Worm (Caenorhabditis elegans) whole organism, late embryonic: ENCODE results near the gene hphd-1.

Experiments used
- C08G9.2 ChIP-seq: sonication (generic microtip); optimal IDR thresholded peaks from 2 replicates; lab custom pipeline; 2016; ENCODE audit warnings: mild to moderate bottlenecking, missing genetic modification characterization, moderate library complexity, missing compliant biosample characterization
- K09A11.1 ChIP-seq: sonication (generic microtip); optimal IDR thresholded peaks from 2 replicates; lab custom pipeline; 2017; ENCODE audit warnings: antibody characterized with exemption, mild to moderate bottlenecking, missing genetic modification characterization, missing compliant biosample characterization; ENCODE audit not compliant: insufficient read depth
- ama-1 ChIP-seq: fragments of 150-350 bp; optimal IDR thresholded peaks from 2 replicates; lab custom pipeline; 2014
- ceh-14 ChIP-seq: sonication (generic microtip); optimal IDR thresholded peaks from 2 replicates; lab custom pipeline; 2016; ENCODE audit warnings: missing genotype, missing genetic modification characterization, missing compliant biosample characterization
- ceh-18 ChIP-seq: sonication (generic microtip); optimal IDR thresholded peaks from 2 replicates; lab custom pipeline; 2016; ENCODE audit warnings: missing genetic modification characterization, missing compliant biosample characterization
- ceh-19 ChIP-seq: fragments of 200-800 bp; sonication (Bioruptor generic); optimal IDR thresholded peaks from 2 replicates; lab custom pipeline; 2018; ENCODE audit warnings: mild to moderate bottlenecking, missing genetic modification characterization, missing compliant biosample characterization
- ceh-2 ChIP-seq: sonication (generic microtip); optimal IDR thresholded peaks from 2 replicates; lab custom pipeline; 2016; ENCODE audit warnings: missing genotype, missing genetic modification characterization, missing compliant biosample characterization
- ceh-22 ChIP-seq: sonication (generic microtip); optimal IDR thresholded peaks from 2 replicates; lab custom pipeline; 2017; ENCODE audit warnings: missing biosample characterization, missing genetic modification characterization
- ceh-31 ChIP-seq: sonication (generic microtip); optimal IDR thresholded peaks from 2 replicates; lab custom pipeline; 2016; ENCODE audit warnings: missing genetic modification characterization, missing compliant biosample characterization
- ceh-34 ChIP-seq: sonication (generic microtip); optimal IDR thresholded peaks from 2 replicates; lab custom pipeline; 2016; ENCODE audit warnings: mild to moderate bottlenecking, missing genetic modification characterization, missing compliant biosample characterization
- ceh-6 ChIP-seq: fragments of 200-800 bp; sonication (Bioruptor generic); optimal IDR thresholded peaks from 2 replicates; lab custom pipeline; 2018; ENCODE audit warnings: mild to moderate bottlenecking, missing genetic modification characterization, missing compliant biosample characterization
- che-1 ChIP-seq: sonication (generic microtip); optimal IDR thresholded peaks from 2 replicates; lab custom pipeline; 2016; ENCODE audit warnings: mild to moderate bottlenecking, missing genetic modification characterization, missing compliant biosample characterization
- dmd-4 ChIP-seq: sonication (generic microtip); optimal IDR thresholded peaks from 2 replicates; lab custom pipeline; 2016; ENCODE audit warnings: borderline replicate concordance, missing genetic modification characterization, missing compliant biosample characterization
- dve-1 ChIP-seq: sonication (generic microtip); optimal IDR thresholded peaks from 2 replicates; lab custom pipeline; 2017; ENCODE audit warnings: antibody characterized with exemption, mild to moderate bottlenecking, missing genetic modification characterization, missing compliant biosample characterization
- elt-4 ChIP-seq: sonication (generic microtip); optimal IDR thresholded peaks from 2 replicates; lab custom pipeline; 2016; ENCODE audit warnings: missing genetic modification characterization, missing compliant biosample characterization
- ets-4 ChIP-seq: sonication (generic microtip); optimal IDR thresholded peaks from 2 replicates; lab custom pipeline; 2016; ENCODE audit warnings: missing genetic modification characterization, missing compliant biosample characterization
- eyg-1 ChIP-seq: sonication (generic microtip); optimal IDR thresholded peaks from 2 replicates; lab custom pipeline; 2016; ENCODE audit warnings: missing genotype, missing genetic modification characterization, missing compliant biosample characterization
- fax-1 ChIP-seq: sonication (generic microtip); optimal IDR thresholded peaks from 2 replicates; lab custom pipeline; 2016; ENCODE audit warnings: missing genotype, missing genetic modification characterization, missing compliant biosample characterization
- fkh-10 ChIP-seq: fragments of 150-350 bp; optimal IDR thresholded peaks from 2 replicates; lab custom pipeline; 2014; ENCODE audit warnings: missing biosample characterization, missing genetic modification reagents, missing genetic modification characterization
- gmeb-2 ChIP-seq: sonication (generic microtip); optimal IDR thresholded peaks from 2 replicates; lab custom pipeline; 2016; ENCODE audit warnings: missing genetic modification characterization, inconsistent platforms, missing compliant biosample characterization
- hlh-13 ChIP-seq: fragments of 200-800 bp; sonication (Bioruptor generic); optimal IDR thresholded peaks from 2 replicates; lab custom pipeline; 2018; ENCODE audit warnings: mild to moderate bottlenecking, missing genetic modification characterization, missing compliant biosample characterization
- hlh-15 ChIP-seq: sonication (generic microtip); optimal IDR thresholded peaks from 2 replicates; lab custom pipeline; 2016; ENCODE audit warnings: missing genetic modification characterization, missing compliant biosample characterization
- hlh-6 ChIP-seq: sonication (generic microtip); optimal IDR thresholded peaks from 2 replicates; lab custom pipeline; 2016; ENCODE audit warnings: missing genotype, missing genetic modification characterization, missing compliant biosample characterization
- madf-2 ChIP-seq: sonication (generic microtip); optimal IDR thresholded peaks from 2 replicates; lab custom pipeline; 2017; ENCODE audit warnings: missing genetic modification characterization, missing compliant biosample characterization
- mec-3 ChIP-seq: sonication (generic microtip); optimal IDR thresholded peaks from 2 replicates; lab custom pipeline; 2016; ENCODE audit warnings: borderline replicate concordance, missing genetic modification characterization, missing compliant biosample characterization
- nfya-1 ChIP-seq: sonication (generic microtip); optimal IDR thresholded peaks from 2 replicates; lab custom pipeline; 2017; ENCODE audit warnings: missing genetic modification characterization, mild to moderate bottlenecking, missing compliant biosample characterization, antibody characterized with exemption, moderate library complexity
- odd-2 ChIP-seq: sonication (generic microtip); optimal IDR thresholded peaks from 2 replicates; lab custom pipeline; 2017; ENCODE audit warnings: antibody characterized with exemption, mild to moderate bottlenecking, missing genetic modification characterization, missing compliant biosample characterization
- pag-3 ChIP-seq: sonication (generic microtip); optimal IDR thresholded peaks from 2 replicates; lab custom pipeline; 2016; ENCODE audit warnings: missing compliant biosample characterization, missing genetic modification characterization, borderline replicate concordance
- pax-1 ChIP-seq: fragments of 150-350 bp; optimal IDR thresholded peaks from 2 replicates; lab custom pipeline; 2014; ENCODE audit warnings: missing biosample characterization, missing genetic modification characterization
- pros-1 ChIP-seq: fragments of 150-350 bp; optimal IDR thresholded peaks from 2 replicates; lab custom pipeline; 2014; ENCODE audit warnings: missing biosample characterization, missing genetic modification reagents, missing genetic modification characterization
- ref-2 ChIP-seq: sonication (generic microtip); optimal IDR thresholded peaks from 2 replicates; lab custom pipeline; 2016; ENCODE audit warnings: missing genetic modification characterization, missing compliant biosample characterization
- sox-2 ChIP-seq: fragments of 200-800 bp; sonication (Bioruptor generic); IDR thresholded peaks from 2 replicates; pipeline ENCODE4 v1.3.6; 2022; ENCODE audit warnings: missing genetic modification reagents, missing genetic modification characterization, missing compliant biosample characterization
- sox-4 ChIP-seq: sonication (generic microtip); optimal IDR thresholded peaks from 2 replicates; lab custom pipeline; 2017; ENCODE audit warnings: mild to moderate bottlenecking, missing genetic modification characterization, inconsistent platforms, missing compliant biosample characterization
- syd-9 ChIP-seq: sonication (generic microtip); optimal IDR thresholded peaks from 2 replicates; lab custom pipeline; 2016; ENCODE audit warnings: mild to moderate bottlenecking, missing genetic modification characterization, moderate library complexity, missing compliant biosample characterization
- tbx-2 ChIP-seq: sonication (generic microtip); optimal IDR thresholded peaks from 2 replicates; lab custom pipeline; 2016; ENCODE audit warnings: missing genetic modification characterization, missing compliant biosample characterization
- tbx-7 ChIP-seq: sonication (generic microtip); optimal IDR thresholded peaks from 2 replicates; lab custom pipeline; 2016; ENCODE audit warnings: missing genotype, missing genetic modification characterization, missing compliant biosample characterization
- ttx-3 ChIP-seq: sonication (generic microtip); optimal IDR thresholded peaks from 2 replicates; lab custom pipeline; 2016; ENCODE audit warnings: missing genetic modification reagents, missing genetic modification characterization, missing compliant biosample characterization
- unc-42 ChIP-seq: sonication (generic microtip); optimal IDR thresholded peaks from 2 replicates; lab custom pipeline; 2016; ENCODE audit warnings: missing genotype, missing genetic modification characterization, missing compliant biosample characterization
- unc-55 ChIP-seq: sonication (generic microtip); optimal IDR thresholded peaks from 2 replicates; lab custom pipeline; 2017; ENCODE audit warnings: missing biosample characterization, missing genetic modification reagents, missing genetic modification characterization
- unc-86 ChIP-seq: sonication (generic microtip); optimal IDR thresholded peaks from 2 replicates; lab custom pipeline; 2016; ENCODE audit warnings: missing genetic modification characterization, missing compliant biosample characterization

Gene hphd-1

ce11 chrII:13025794-13026412, 29.5 kb upstream of the hphd-1 start, which contains the start of gene max-2:
TSS of gene max-2 (minus strand) at chrII:13025844.
- TF ChIP-seq syd-9 (tag; lab: Kevin White, UChicago) (no peak), K09A11.1 (tag; lab: Kevin White, UChicago) (no peak), ceh-34 (tag; lab: Kevin White, UChicago) (no peak), sox-4 (tag; lab: Kevin White, UChicago) (no peak), tbx-2 (tag; lab: Kevin White, UChicago) (no peak), ama-1 (lab: Kevin White, UChicago) (no peak), ceh-22 (tag; lab: Kevin White, UChicago) (no peak), ceh-14 (tag; lab: Kevin White, UChicago) (no peak), hlh-15 (tag; lab: Kevin White, UChicago) (no peak), hlh-6 (tag; lab: Kevin White, UChicago) (no peak), tbx-7 (no peak), ceh-6 (GFP tag; lab: Kevin White, UChicago) (no peak), pag-3 (tag; lab: Kevin White, UChicago) (no peak), unc-42 (tag; lab: Kevin White, UChicago) (no peak), madf-2 (tag; lab: Kevin White, UChicago) (no peak), che-1 (tag; lab: Kevin White, UChicago) (no peak), unc-86 (tag; lab: Kevin White, UChicago) (no peak), hlh-13 (GFP tag; lab: Kevin White, UChicago) (no peak)

- TF ChIP-seq dmd-4 (tag; lab: Kevin White, UChicago) (no peak), gmeb-2 (tag; lab: Kevin White, UChicago) (no peak), ceh-18 (tag; lab: Kevin White, UChicago) (no peak), unc-42 (tag; lab: Kevin White, UChicago) (no peak), C08G9.2 (no peak), ceh-31 (no peak), hlh-6 (tag; lab: Kevin White, UChicago) (no peak), pax-1 (tag; lab: Kevin White, UChicago) (no peak), fkh-10 (GFP tag; lab: Kevin White, UChicago) (no peak), odd-2 (tag; lab: Kevin White, UChicago) (no peak)
Measured at ce11 chrII:13023518-13023917, 27.1 kb upstream of the hphd-1 start.

ce11 chrII:13022555-13022954, 26.2 kb upstream of the hphd-1 start:
- TF ChIP-seq elt-4 (tag; lab: Kevin White, UChicago) = no peak
- TF ChIP-seq ceh-19 (GFP tag; lab: Kevin White, UChicago) = no peak
- TF ChIP-seq ttx-3 (tag; lab: Kevin White, UChicago) = no peak
- no peak for TF ChIP-seq fax-1 (tag; lab: Kevin White, UChicago)
- no peak for TF ChIP-seq ets-4
- no peak for TF ChIP-seq mec-3 (tag; lab: Kevin White, UChicago)
- no peak for TF ChIP-seq pros-1
- no peak for TF ChIP-seq dve-1 (tag; lab: Kevin White, UChicago)
- TF ChIP-seq nfya-1 (tag; lab: Kevin White, UChicago) = no peak
- TF ChIP-seq eyg-1 = no peak
- no peak for TF ChIP-seq unc-55 (GFP tag; lab: Kevin White, UChicago)
- TF ChIP-seq, all 69 proteins: peak for 0

ce11 chrII:13016381-13016780, 20.0 kb upstream of the hphd-1 start:
- TF ChIP-seq ref-2 (peak; percentile 8), ceh-18 (tag; lab: Kevin White, UChicago) (peak; percentile 49), ceh-2 (tag; lab: Kevin White, UChicago) (peak; percentile 32), tbx-2 (tag; lab: Kevin White, UChicago) (peak; percentile 47), ceh-31 (peak; percentile 40), sox-2 (GFP tag; lab: Robert Waterston, UW) (peak; percentile 59)
